Fruit fly (Drosophila melanogaster) Kc167 (cell line): ENCODE data around the gene CG7194.

Experiments
- Myc ChIP-seq: fragments of >200 bp; optimal IDR thresholded peaks from 2 replicates; lab custom pipeline; 2017; ENCODE audit warnings: missing external identifiers
- h ChIP-seq: fragments of >200 bp; optimal IDR thresholded peaks from 3 replicates; lab custom pipeline; 2018; ENCODE audit warnings: missing external identifiers
- insv ChIP-seq: fragments of >200 bp; optimal IDR thresholded peaks from 3 replicates; lab custom pipeline; 2018; ENCODE audit warnings: missing external identifiers
- psq ChIP-seq: fragments of >200 bp; optimal IDR thresholded peaks from 2 replicates; lab custom pipeline; 2017; ENCODE audit warnings: missing external identifiers

DNA sequence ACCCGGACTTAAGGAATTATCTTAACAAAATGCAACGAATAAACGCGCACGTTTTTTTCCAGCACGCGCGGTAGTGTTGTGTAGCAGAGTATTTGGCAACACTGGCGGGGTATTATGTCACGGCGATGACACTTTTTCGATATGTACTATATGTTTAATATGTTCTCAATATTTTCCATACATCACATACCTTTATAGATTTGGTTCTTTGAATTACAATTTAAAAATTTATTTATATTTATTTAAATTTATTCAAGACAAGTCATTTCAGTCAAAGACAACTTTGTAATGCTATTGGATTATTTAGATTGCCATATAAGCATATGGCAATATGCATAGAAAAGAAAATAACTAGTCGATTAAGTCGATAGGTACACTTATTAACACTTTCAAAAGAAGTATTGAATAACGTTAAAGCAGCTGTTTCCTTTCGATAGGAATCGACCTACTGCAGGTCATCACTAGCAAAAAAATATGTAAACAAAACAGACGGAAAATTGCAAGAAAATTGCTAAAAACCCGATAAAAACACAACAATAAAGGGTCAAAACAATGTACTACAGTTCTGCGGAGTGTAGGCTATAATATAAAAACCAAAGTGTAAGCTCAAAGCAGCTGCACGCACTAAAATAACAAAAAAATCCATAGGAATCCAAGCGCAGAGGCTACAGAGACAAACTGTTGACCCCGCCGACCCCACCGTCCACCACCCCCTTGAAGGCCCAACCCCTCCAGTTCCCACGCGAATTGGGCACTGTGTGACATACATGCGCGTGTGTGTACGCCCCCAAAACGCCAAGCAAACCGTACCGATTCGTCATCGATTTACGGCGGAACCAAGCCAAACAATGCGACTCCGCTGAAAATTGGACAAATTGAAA is 42.5 kb upstream of the CG7194 start, which contains the start of the genes CG7182 and GAPcenA:
- TF ChIP-seq Myc = no peak
- TF ChIP-seq h (lab: Kevin White, UChicago) = no peak
- TF ChIP-seq psq (lab: Kevin White, UChicago) = no peak
- no peak for TF ChIP-seq insv (lab: Kevin White, UChicago)
